Worm (Caenorhabditis elegans): ENCODE data around the gene famk-1.

Gene famk-1

ce11 chrX:15200720-15201119 lies 12.3 kb downstream of the famk-1 start (continued):
- peak; percentile 78 for TF ChIP-seq lin-29 (GFP tag; IDR thresholded peaks at IDR 0.05)
- peak; percentile 76 for TF ChIP-seq spr-3 (GFP tag; optimal IDR thresholded peaks at IDR 0.05)
- peak in 1 of 2 experiments; percentile 81 for TF ChIP-seq unc-62 (GFP tag; optimal IDR thresholded peaks at IDR 0.05 in 1 of 2)
- no peak for TF ChIP-seq unc-62 (tag; optimal IDR thresholded peaks at IDR 0.05)
- TF ChIP-seq ceh-28 (tag; optimal IDR thresholded peaks at IDR 0.05) = no peak
- TF ChIP-seq fkh-10 (GFP tag; optimal IDR thresholded peaks at IDR 0.05) = no peak
- TF ChIP-seq F37D6.2 (tag; optimal IDR thresholded peaks at IDR 0.05) = peak; percentile 61
- TF ChIP-seq nhr-111 (GFP tag; optimal IDR thresholded peaks at IDR 0.05) = no peak
- TF ChIP-seq unc-130 (GFP tag; optimal IDR thresholded peaks at IDR 0.05) = peak; percentile 36
- TF ChIP-seq cey-2 (tag; optimal IDR thresholded peaks at IDR 0.05; ENCODE audit: borderline replicate concordance, insufficient read depth) = no peak
- no peak for TF ChIP-seq nhr-10 (tag; optimal IDR thresholded peaks at IDR 0.05)
- peak; percentile 79 for TF ChIP-seq hlh-30 (tag; optimal IDR thresholded peaks at IDR 0.05; ENCODE audit: insufficient read depth)
- no peak for TF ChIP-seq ces-1 (GFP tag; optimal IDR thresholded peaks at IDR 0.05)
- TF ChIP-seq skn-1 (tag; optimal IDR thresholded peaks at IDR 0.05) = no peak
- peak; percentile 94 for TF ChIP-seq T26A8.4 (GFP tag; IDR thresholded peaks at IDR 0.05)
- TF ChIP-seq dmd-6 (GFP tag; IDR thresholded peaks at IDR 0.05) = peak; percentile 86
- no peak for TF ChIP-seq zfp-2 (tag; optimal IDR thresholded peaks at IDR 0.05)
- peak; percentile 92 for TF ChIP-seq daf-19 (GFP tag; conservative IDR thresholded peaks at IDR 0.05)
- peak; percentile 36 for TF ChIP-seq F10B5.3 (tag; optimal IDR thresholded peaks at IDR 0.05)
- no peak for TF ChIP-seq attf-4 (tag; optimal IDR thresholded peaks at IDR 0.05)
- no peak for TF ChIP-seq hlh-11 (tag; optimal IDR thresholded peaks at IDR 0.05)
- TF ChIP-seq duxl-1 (tag; optimal IDR thresholded peaks at IDR 0.05; ENCODE audit: poor library complexity) = peak; percentile 91
- peak; percentile 84 for TF ChIP-seq nhr-42 (GFP tag; IDR thresholded peaks at IDR 0.05)
- peak; percentile 69 for TF ChIP-seq Y105C5A.15 (GFP tag; IDR thresholded peaks at IDR 0.05)
- TF ChIP-seq pqm-1 (tag; optimal IDR thresholded peaks at IDR 0.05) = no peak
- peak; percentile 21 to 53 for TF ChIP-seq hif-1 (tag; optimal IDR thresholded peaks at IDR 0.05)
- TF ChIP-seq pha-4 (GFP tag; IDR thresholded peaks at IDR 0.05) = peak; percentile 90
- TF ChIP-seq pha-4 (tag; optimal IDR thresholded peaks at IDR 0.05) = no peak

- TF ChIP-seq ces-1 (GFP tag; optimal IDR thresholded peaks at IDR 0.05) (peak; percentile 13), ctbp-1 (GFP tag; IDR thresholded peaks at IDR 0.05) (0 out of 2 replicates have a peak, but pooled peaks have one; percentile 31), fkh-10 (GFP tag; optimal IDR thresholded peaks at IDR 0.05) (peak; percentile 49), dmd-9 (GFP tag; IDR thresholded peaks at IDR 0.05) (no peak)
Observed at ce11 chrX:15200146-15200545, 12.9 kb downstream of the famk-1 start.

ce11 chrX:15199052-15199451 lies 14.0 kb downstream of the famk-1 start, which contains the start of gene snt-7:
Gene snt-7 (minus strand): TSS chrX:15199152.
- TF ChIP-seq mes-2 (tag; optimal IDR thresholded peaks at IDR 0.05; ENCODE audit: poor library complexity, severe bottlenecking) = no peak
- peak in 1 of 2 experiments; percentile 25 for TF ChIP-seq unc-62 (GFP tag; optimal IDR thresholded peaks at IDR 0.05 in 1 of 2)
- no peak for TF ChIP-seq unc-62 (tag; optimal IDR thresholded peaks at IDR 0.05)
- no peak for TF ChIP-seq nhr-25 (tag; optimal IDR thresholded peaks at IDR 0.05; ENCODE audit: borderline replicate concordance, insufficient read depth)
- no peak for TF ChIP-seq unc-39 (tag; optimal IDR thresholded peaks at IDR 0.05)

ce11 chrX:15194283-15194682 lies 18.8 kb downstream of the famk-1 start, which contains the start of gene phat-6:
Gene phat-6 (minus strand): TSS chrX:15194383.
- TF ChIP-seq unc-62 (GFP tag; optimal IDR thresholded peaks at IDR 0.05 in 1 of 2) = peak in 1 of 2 experiments; percentile 12
- TF ChIP-seq unc-62 (tag; optimal IDR thresholded peaks at IDR 0.05) = no peak
- no peak for TF ChIP-seq ceh-20 (GFP tag; IDR thresholded peaks at IDR 0.05)
